Fruit fly (Drosophila melanogaster) whole organism, embryonic: ENCODE results near the gene lilli.

ENCODE experiments used
- ATbp ChIP-seq: fragments of 200-800 bp; sonication (Bioruptor generic); optimal IDR thresholded peaks from 2 replicates; lab custom pipeline; 2017; ENCODE audit warnings: missing biosample characterization, mild to moderate bottlenecking, missing genetic modification characterization, missing genetic modification reagents
- Antp ChIP-seq: fragments of 200-800 bp; sonication (Bioruptor generic); optimal IDR thresholded peaks from 3 replicates; lab custom pipeline; 2016; ENCODE audit warnings: missing biosample characterization, missing genetic modification characterization
- Asciz ChIP-seq: fragments of 200-800 bp; sonication (Bioruptor generic); optimal IDR thresholded peaks from 2 replicates; lab custom pipeline; 2017; ENCODE audit warnings: missing biosample characterization, mild to moderate bottlenecking, missing genetic modification characterization, missing genetic modification reagents
- BEAF-32 ChIP-seq: fragments of 200-800 bp; sonication (Bioruptor generic); optimal IDR thresholded peaks from 3 replicates; lab custom pipeline; 2017; ENCODE audit warnings: missing biosample characterization, missing genetic modification characterization, mild to moderate bottlenecking, moderate library complexity, missing genetic modification reagents
- BtbVII ChIP-seq: fragments of 200-800 bp; sonication (Bioruptor generic); optimal IDR thresholded peaks from 3 replicates; lab custom pipeline; 2017; ENCODE audit warnings: missing biosample characterization, mild to moderate bottlenecking, missing genetic modification characterization
- CG1024 ChIP-seq: fragments of 200-800 bp; sonication (Bioruptor generic); IDR thresholded peaks from 2 replicates; pipeline ENCODE4 v1.3.6; 2022; ENCODE audit warnings: missing biosample characterization, missing genetic modification characterization
- CG12299 ChIP-seq: fragments of 200-800 bp; sonication (Bioruptor generic); optimal IDR thresholded peaks from 2 replicates; lab custom pipeline; 2018; ENCODE audit warnings: missing biosample characterization, mild to moderate bottlenecking, missing genetic modification characterization
- CG1233 ChIP-seq: fragments of 200-800 bp; sonication (Bioruptor generic); optimal IDR thresholded peaks from 4 replicates; lab custom pipeline; 2018; ENCODE audit warnings: missing biosample characterization, mild to moderate bottlenecking, missing genetic modification characterization
- CG13123 ChIP-seq: fragments of 200-800 bp; sonication (Bioruptor generic); optimal IDR thresholded peaks from 2 replicates; lab custom pipeline; 2016; ENCODE audit warnings: missing biosample characterization, missing genetic modification characterization
- CG13624 ChIP-seq: fragments of 200-800 bp; sonication (Bioruptor generic); optimal IDR thresholded peaks from 2 replicates; lab custom pipeline; 2016; ENCODE audit warnings: missing biosample characterization, missing genetic modification characterization
- CG15696 ChIP-seq: fragments of 200-800 bp; sonication (Bioruptor generic); optimal IDR thresholded peaks from 2 replicates; lab custom pipeline; 2019; ENCODE audit warnings: missing biosample characterization, mild to moderate bottlenecking, missing genetic modification characterization, moderate library complexity
- CG16779 ChIP-seq: fragments of 200-800 bp; sonication (Bioruptor generic); IDR thresholded peaks from 2 replicates; pipeline ENCODE4 v1.3.6; 2022; ENCODE audit warnings: missing biosample characterization, missing genetic modification characterization
- CG17186 ChIP-seq: fragments of 200-800 bp; sonication (Bioruptor generic); optimal IDR thresholded peaks from 3 replicates; lab custom pipeline; 2017; ENCODE audit warnings: missing biosample characterization, missing genetic modification reagents, missing genetic modification characterization
- CG18262 ChIP-seq: fragments of 200-800 bp; optimal IDR thresholded peaks from 3 replicates; lab custom pipeline; 2019; ENCODE audit warnings: missing biosample characterization, mild to moderate bottlenecking, missing genetic modification characterization, moderate library complexity
- CG18619 ChIP-seq: fragments of 200-800 bp; sonication (Bioruptor generic); optimal IDR thresholded peaks from 3 replicates; lab custom pipeline; 2017; ENCODE audit warnings: missing biosample characterization, mild to moderate bottlenecking, missing genetic modification characterization
- CG18764 ChIP-seq: fragments of 200-800 bp; sonication (Bioruptor generic); optimal IDR thresholded peaks from 3 replicates; lab custom pipeline; 2016; ENCODE audit warnings: missing biosample characterization, missing genetic modification characterization
- CG2116 ChIP-seq: fragments of 200-800 bp; sonication (Bioruptor generic); optimal IDR thresholded peaks from 3 replicates; lab custom pipeline; 2018; ENCODE audit warnings: missing biosample characterization, mild to moderate bottlenecking, missing genetic modification characterization
- CG2678 ChIP-seq: fragments of 200-800 bp; sonication (Bioruptor generic); optimal IDR thresholded peaks from 3 replicates; lab custom pipeline; 2019; ENCODE audit warnings: missing biosample characterization, mild to moderate bottlenecking, missing genetic modification characterization, moderate library complexity
- CG34376 ChIP-seq: fragments of 200-800 bp; sonication (Bioruptor generic); optimal IDR thresholded peaks from 2 replicates; lab custom pipeline; 2018; ENCODE audit warnings: missing biosample characterization, mild to moderate bottlenecking, missing genetic modification characterization
- CG6765 ChIP-seq: fragments of 200-800 bp; sonication (Bioruptor generic); optimal IDR thresholded peaks from 3 replicates; lab custom pipeline; 2017; ENCODE audit warnings: missing biosample characterization, mild to moderate bottlenecking, missing genetic modification characterization
- CG6813 ChIP-seq: fragments of 200-800 bp; sonication (Bioruptor generic); optimal IDR thresholded peaks from 2 replicates; lab custom pipeline; 2017; ENCODE audit warnings: missing biosample characterization, missing genetic modification characterization, mild to moderate bottlenecking, moderate library complexity, missing genetic modification reagents
- CG7963 ChIP-seq: fragments of 200-800 bp; sonication (Bioruptor generic); IDR thresholded peaks from 3 replicates; pipeline ENCODE4 v1.3.6; 2022; ENCODE audit warnings: missing biosample characterization, missing genetic modification characterization; ENCODE audit not compliant: partially characterized antibody
- CG7987 ChIP-seq: fragments of 200-800 bp; sonication (Bioruptor generic); optimal IDR thresholded peaks from 2 replicates; lab custom pipeline; 2018; ENCODE audit warnings: missing biosample characterization, mild to moderate bottlenecking, missing genetic modification characterization, moderate library complexity
- CG8281 ChIP-seq: fragments of 200-800 bp; sonication (Bioruptor generic); optimal IDR thresholded peaks from 2 replicates; lab custom pipeline; 2018; ENCODE audit warnings: missing biosample characterization, mild to moderate bottlenecking, missing genetic modification characterization, moderate library complexity
- CG8478 ChIP-seq: fragments of >200 bp; optimal IDR thresholded peaks from 2 replicates; lab custom pipeline; 2018
- CG9727 ChIP-seq: fragments of 200-800 bp; sonication (Bioruptor generic); optimal IDR thresholded peaks from 3 replicates; lab custom pipeline; 2017; ENCODE audit warnings: missing biosample characterization, mild to moderate bottlenecking, missing genetic modification characterization
- CHES-1-like ChIP-seq: fragments of 200-800 bp; sonication (Bioruptor generic); optimal IDR thresholded peaks from 2 replicates; lab custom pipeline; 2016; ENCODE audit warnings: missing biosample characterization, missing genetic modification characterization
- Dbx ChIP-seq: fragments of 200-800 bp; sonication (Bioruptor generic); IDR thresholded peaks from 3 replicates; pipeline ENCODE4 v1.3.6; 2022; ENCODE audit warnings: missing biosample characterization, missing genetic modification characterization
- Hand ChIP-seq: fragments of 200-800 bp; sonication (Bioruptor generic); optimal IDR thresholded peaks from 2 replicates; lab custom pipeline; 2017; ENCODE audit warnings: mild to moderate bottlenecking, missing biosample characterization, missing genetic modification reagents, missing genetic modification characterization
- Hey ChIP-seq: fragments of 200-800 bp; sonication (Bioruptor generic); optimal IDR thresholded peaks from 3 replicates; lab custom pipeline; 2018; ENCODE audit warnings: missing biosample characterization, mild to moderate bottlenecking, missing genetic modification characterization
- HmgD ChIP-seq: fragments of 200-800 bp; sonication (Bioruptor generic); optimal IDR thresholded peaks from 3 replicates; lab custom pipeline; 2016; ENCODE audit warnings: missing biosample characterization, missing genetic modification characterization
- HmgZ ChIP-seq: fragments of 200-800 bp; sonication (Bioruptor generic); optimal IDR thresholded peaks from 2 replicates; lab custom pipeline; 2018; ENCODE audit warnings: missing biosample characterization, mild to moderate bottlenecking, missing genetic modification characterization
- Hr3 ChIP-seq: fragments of 200-800 bp; sonication (Bioruptor generic); optimal IDR thresholded peaks from 3 replicates; lab custom pipeline; 2016; ENCODE audit warnings: missing biosample characterization, missing genetic modification characterization
- Meics ChIP-seq: fragments of 200-800 bp; sonication (Bioruptor generic); optimal IDR thresholded peaks from 2 replicates; lab custom pipeline; 2017; ENCODE audit warnings: missing biosample characterization, mild to moderate bottlenecking, missing genetic modification characterization
- Side ChIP-seq: fragments of 200-800 bp; sonication (Bioruptor generic); optimal IDR thresholded peaks from 2 replicates; lab custom pipeline; 2016; ENCODE audit warnings: missing biosample characterization, missing genetic modification characterization
- Sry-β ChIP-seq: fragments of 200-800 bp; sonication (Bioruptor generic); optimal IDR thresholded peaks from 2 replicates; lab custom pipeline; 2018; ENCODE audit warnings: missing biosample characterization, mild to moderate bottlenecking, missing genetic modification characterization, moderate library complexity
- bsh ChIP-seq, 2 experiments: fragments of 200-800 bp; sonication (Bioruptor generic); optimal IDR thresholded peaks; 2 replicates each; lab custom pipeline; 2017 to 2018; ENCODE audit warnings: mild to moderate bottlenecking in 2 of 2, missing biosample characterization in 2 of 2, missing genetic modification characterization in 2 of 2, moderate library complexity in 1 of 2
- cato ChIP-seq: fragments of 200-800 bp; sonication (Bioruptor generic); optimal IDR thresholded peaks from 2 replicates; lab custom pipeline; 2016; ENCODE audit warnings: missing biosample characterization, missing genetic modification characterization, borderline replicate concordance
- chinmo ChIP-seq: fragments of 200-800 bp; sonication (Bioruptor generic); IDR thresholded peaks from 4 replicates; pipeline ENCODE4 v1.3.6; 2022; ENCODE audit warnings: missing biosample characterization, missing genetic modification characterization; ENCODE audit not compliant: partially characterized antibody
- chm ChIP-seq: fragments of 200-800 bp; sonication (Bioruptor generic); IDR thresholded peaks from 2 replicates; pipeline ENCODE4 v1.3.6; 2022; ENCODE audit warnings: missing biosample characterization, missing genetic modification characterization
- ems ChIP-seq: fragments of 200-800 bp; sonication (Bioruptor generic); optimal IDR thresholded peaks from 3 replicates; lab custom pipeline; 2016; ENCODE audit warnings: missing biosample characterization, missing genetic modification characterization
- nau ChIP-seq: fragments of 200-800 bp; sonication (Bioruptor generic); optimal IDR thresholded peaks from 3 replicates; lab custom pipeline; 2017; ENCODE audit warnings: missing biosample characterization, mild to moderate bottlenecking, missing genetic modification characterization, missing genetic modification reagents
- pb ChIP-seq: fragments of 200-800 bp; sonication (Bioruptor generic); optimal IDR thresholded peaks from 3 replicates; lab custom pipeline; 2016; ENCODE audit warnings: missing biosample characterization, missing genetic modification characterization
- sc ChIP-seq, 3 experiments: fragments of >200 bp in 2 of 3; fragments of 200-800 bp in 1 of 3; sonication (Bioruptor generic) in 1 of 3; optimal IDR thresholded peaks; 2 replicates in 2 of 3; 3 replicates in 1 of 3; lab custom pipeline; 2017; ENCODE audit warnings: mild to moderate bottlenecking in 1 of 3, missing biosample characterization in 1 of 3, missing genetic modification characterization in 1 of 3, missing genetic modification reagents in 1 of 3
- stc ChIP-seq: fragments of 200-800 bp; sonication (Bioruptor generic); IDR thresholded peaks from 2 replicates; pipeline ENCODE4 v1.3.6; 2022; ENCODE audit warnings: missing biosample characterization, missing genetic modification characterization
- sug ChIP-seq: fragments of 200-800 bp; optimal IDR thresholded peaks from 2 replicates; lab custom pipeline; 2019; ENCODE audit warnings: missing biosample characterization, mild to moderate bottlenecking, missing genetic modification characterization, moderate library complexity
- tap ChIP-seq: fragments of 200-800 bp; optimal IDR thresholded peaks from 3 replicates; lab custom pipeline; 2019; ENCODE audit warnings: missing biosample characterization, mild to moderate bottlenecking, missing genetic modification characterization, moderate library complexity
- tgo ChIP-seq: fragments of 200-800 bp; sonication (Bioruptor generic); IDR thresholded peaks from 3 replicates; pipeline ENCODE4 v1.3.6; 2022; ENCODE audit warnings: missing biosample characterization, missing genetic modification characterization
- tup ChIP-seq: fragments of 200-800 bp; sonication (Bioruptor generic); optimal IDR thresholded peaks from 2 replicates; lab custom pipeline; 2016; ENCODE audit warnings: missing biosample characterization, mild to moderate bottlenecking, missing genetic modification characterization, moderate library complexity
- unpg ChIP-seq: fragments of 200-800 bp; sonication (Bioruptor generic); optimal IDR thresholded peaks from 3 replicates; lab custom pipeline; 2018; ENCODE audit warnings: missing biosample characterization, mild to moderate bottlenecking, missing genetic modification characterization, moderate library complexity

lilli gene

DNA sequence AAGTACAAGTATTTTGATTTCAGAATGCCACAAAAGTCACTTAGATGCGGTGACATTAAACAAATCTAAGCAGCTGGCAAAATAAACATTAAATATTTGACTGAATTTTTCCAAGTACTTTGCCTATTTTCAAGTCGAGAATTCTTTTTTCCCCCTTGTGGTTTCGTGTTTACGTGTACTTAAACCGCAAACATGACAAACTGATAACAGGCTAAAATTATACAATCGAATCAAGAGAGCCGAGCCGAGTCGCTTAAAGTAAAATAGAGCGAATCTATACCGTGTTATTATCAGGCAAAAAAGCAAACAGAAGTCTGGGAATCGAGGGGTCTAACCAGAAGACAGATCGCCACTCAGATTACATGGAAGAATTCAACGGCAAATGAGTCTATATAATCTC, 20.4 kb downstream of the lilli start (continued):
- TF ChIP-seq Meics (GFP tag; lab: Kevin White, UChicago) (no peak), CHES-1-like (GFP tag; lab: Kevin White, UChicago) (no peak), tap (tag; lab: Kevin White, UChicago) (no peak), tgo (no peak), CG1024 (0 out of 2 replicates have a peak, but pooled peaks have one; percentile 9), Hey (tag; lab: Kevin White, UChicago) (no peak), chinmo (GFP tag; lab: Robert Waterston, UW) (0 out of 4 replicates have a peak, but pooled peaks have one; percentile 30), nau (GFP tag; lab: Kevin White, UChicago) (peak; percentile 65), unpg (GFP tag; lab: Kevin White, UChicago) (peak; percentile 4), CG8281 (tag; lab: Kevin White, UChicago) (no peak), Side (GFP tag; lab: Kevin White, UChicago) (no peak), CG7963 (no peak), CG17186 (GFP tag; lab: Kevin White, UChicago) (no peak), CG15696 (tag; lab: Kevin White, UChicago) (peak; percentile 22), stc (GFP tag; lab: Robert Waterston, UW) (no peak), CG2116 (GFP tag; lab: Kevin White, UChicago) (no peak), ATbp (GFP tag; lab: Kevin White, UChicago) (peak; percentile 17), CG34376 (GFP tag; lab: Kevin White, UChicago) (peak; percentile 41), sug (tag; lab: Kevin White, UChicago) (peak; percentile 79), CG16779 (GFP tag; lab: Robert Waterston, UW) (no peak), HmgZ (tag; lab: Kevin White, UChicago) (no peak), CG18764 (peak; percentile 8), Hr3 (GFP tag; lab: Kevin White, UChicago) (no peak), BtbVII (GFP tag; lab: Kevin White, UChicago) (peak; percentile 26), CG18262 (tag; lab: Kevin White, UChicago) (peak; percentile 27), chm (GFP tag; lab: Robert Waterston, UW) (0 out of 2 replicates have a peak, but pooled peaks have one; percentile 27), BEAF-32 (GFP tag; lab: Kevin White, UChicago) (no peak), CG2678 (tag; lab: Kevin White, UChicago) (peak; percentile 50), cato (no peak), CG6765 (GFP tag; lab: Kevin White, UChicago) (peak; percentile 10), ems (GFP tag; lab: Kevin White, UChicago) (no peak), bsh (GFP tag; optimal IDR thresholded peaks at IDR 0.05; lab: Kevin White, UChicago) (peak in 1 of 2 experiments; percentile 45), tup (GFP tag; lab: Kevin White, UChicago) (no peak), CG8478 (lab: Kevin White, UChicago) (no peak), CG9727 (GFP tag; lab: Kevin White, UChicago) (peak; percentile 26), HmgD (GFP tag; lab: Kevin White, UChicago) (no peak), CG1233 (GFP tag; lab: Kevin White, UChicago) (peak; percentile 2), CG13123 (GFP tag; lab: Kevin White, UChicago) (no peak), Sry-β (GFP tag; lab: Kevin White, UChicago) (no peak), CG18619 (GFP tag; lab: Kevin White, UChicago) (no peak), Hand (GFP tag; lab: Kevin White, UChicago) (no peak), Antp (no peak), pb (GFP tag; lab: Kevin White, UChicago) (no peak), CG12299 (tag; lab: Kevin White, UChicago) (no peak), Dbx (GFP tag; lab: Robert Waterston, UW) (no peak), Asciz (GFP tag; lab: Kevin White, UChicago) (peak; percentile 54), CG13624 (GFP tag; lab: Kevin White, UChicago) (no peak), CG6813 (peak; percentile 62), CG7987 (GFP tag; lab: Kevin White, UChicago) (peak; percentile 35), sc (optimal IDR thresholded peaks at IDR 0.05; lab: Kevin White, UChicago) (no peak), sc (GFP tag; optimal IDR thresholded peaks at IDR 0.05; lab: Kevin White, UChicago) (peak; percentile 34)
